Fruit fly (Drosophila melanogaster) whole organism, embryonic: ENCODE data around the gene CG6005.

Experiments
- Adf1 ChIP-seq: fragments of 200-800 bp; sonication (Bioruptor generic); IDR thresholded peaks from 2 replicates; pipeline ENCODE4 v1.3.6; 2022; ENCODE audit warnings: missing biosample characterization, missing genetic modification characterization
- CG10267 ChIP-seq: fragments of 200-800 bp; sonication (Bioruptor generic); optimal IDR thresholded peaks from 2 replicates; lab custom pipeline; 2018; ENCODE audit warnings: missing biosample characterization, mild to moderate bottlenecking, missing genetic modification characterization, moderate library complexity
- CG11695 ChIP-seq: fragments of 200-800 bp; sonication (Bioruptor generic); IDR thresholded peaks from 3 replicates; pipeline ENCODE4 v1.3.6; 2022; ENCODE audit warnings: missing biosample characterization, missing genetic modification characterization
- CG12744 ChIP-seq: fragments of 200-800 bp; sonication (Bioruptor generic); optimal IDR thresholded peaks from 2 replicates; lab custom pipeline; 2016; ENCODE audit warnings: missing biosample characterization, missing genetic modification characterization
- CG13287 ChIP-seq: fragments of 200-800 bp; sonication (Bioruptor generic); IDR thresholded peaks from 2 replicates; pipeline ENCODE4 v1.3.6; 2022; ENCODE audit warnings: missing biosample characterization, missing genetic modification characterization; ENCODE audit not compliant: partially characterized antibody
- CG14710 ChIP-seq: fragments of 200-800 bp; sonication (Bioruptor generic); optimal IDR thresholded peaks from 3 replicates; lab custom pipeline; 2019; ENCODE audit warnings: missing biosample characterization, mild to moderate bottlenecking, missing genetic modification characterization, moderate library complexity
- CG15696 ChIP-seq: fragments of 200-800 bp; sonication (Bioruptor generic); optimal IDR thresholded peaks from 2 replicates; lab custom pipeline; 2019; ENCODE audit warnings: missing biosample characterization, mild to moderate bottlenecking, missing genetic modification characterization, moderate library complexity
- CG2875 ChIP-seq: fragments of 200-800 bp; sonication (Bioruptor generic); optimal IDR thresholded peaks from 2 replicates; lab custom pipeline; 2017; ENCODE audit warnings: missing biosample characterization, mild to moderate bottlenecking, missing genetic modification characterization, missing genetic modification reagents
- CG30403 ChIP-seq: fragments of 200-800 bp; sonication (Bioruptor generic); optimal IDR thresholded peaks from 3 replicates; lab custom pipeline; 2016; ENCODE audit warnings: missing biosample characterization, missing genetic modification characterization
- CG5953 ChIP-seq: fragments of 200-800 bp; sonication (Bioruptor generic); IDR thresholded peaks from 2 replicates; pipeline ENCODE4 v1.3.6; 2022; ENCODE audit warnings: missing biosample characterization, missing genetic modification characterization
- CG6654 ChIP-seq: fragments of 200-800 bp; sonication (Bioruptor generic); optimal IDR thresholded peaks from 2 replicates; lab custom pipeline; 2017; ENCODE audit warnings: missing biosample characterization, mild to moderate bottlenecking, missing genetic modification characterization
- CG6683 ChIP-seq: fragments of 200-800 bp; sonication (Bioruptor generic); optimal IDR thresholded peaks from 2 replicates; lab custom pipeline; 2017; ENCODE audit warnings: missing biosample characterization, mild to moderate bottlenecking, missing genetic modification characterization, missing genetic modification reagents
- CG7556 ChIP-seq: fragments of 200-800 bp; sonication (Bioruptor generic); optimal IDR thresholded peaks from 2 replicates; lab custom pipeline; 2017; ENCODE audit warnings: missing biosample characterization, mild to moderate bottlenecking, missing genetic modification characterization
- CG7839 ChIP-seq: fragments of 200-800 bp; sonication (Bioruptor generic); optimal IDR thresholded peaks from 3 replicates; lab custom pipeline; 2018; ENCODE audit warnings: missing biosample characterization, mild to moderate bottlenecking, missing genetic modification characterization, moderate library complexity
- CG8089 ChIP-seq: fragments of 200-800 bp; sonication (Bioruptor generic); optimal IDR thresholded peaks from 3 replicates; lab custom pipeline; 2016; ENCODE audit warnings: missing biosample characterization, missing genetic modification characterization
- CG9215 ChIP-seq: fragments of 200-800 bp; sonication (Bioruptor generic); IDR thresholded peaks from 2 replicates; pipeline ENCODE4 v1.3.6; 2022; ENCODE audit warnings: missing biosample characterization, missing genetic modification characterization
- Dek ChIP-seq: fragments of 200-800 bp; sonication (Bioruptor generic); optimal IDR thresholded peaks from 3 replicates; lab custom pipeline; 2019; ENCODE audit warnings: missing biosample characterization, mild to moderate bottlenecking, missing genetic modification characterization, moderate library complexity
- E2f1 ChIP-seq: fragments of 200-800 bp; sonication (Bioruptor generic); IDR thresholded peaks from 2 replicates; pipeline ENCODE4 v1.3.6; 2022; ENCODE audit warnings: missing biosample characterization, missing genetic modification characterization
- ERR ChIP-seq: fragments of 200-800 bp; sonication (Bioruptor generic); optimal IDR thresholded peaks from 2 replicates; lab custom pipeline; 2016; ENCODE audit warnings: missing biosample characterization, missing genetic modification characterization
- Ets65A ChIP-seq: fragments of 200-800 bp; sonication (Bioruptor generic); peaks from one replicate; lab custom pipeline; 2016; ENCODE audit warnings: missing biosample characterization, missing genetic modification characterization
- Fer2 ChIP-seq: fragments of 200-800 bp; sonication (Bioruptor generic); optimal IDR thresholded peaks from 2 replicates; lab custom pipeline; 2018; ENCODE audit warnings: missing biosample characterization, mild to moderate bottlenecking, missing genetic modification characterization, moderate library complexity
- Fer3 ChIP-seq: fragments of 200-800 bp; sonication (Bioruptor generic); optimal IDR thresholded peaks from 2 replicates; lab custom pipeline; 2018; ENCODE audit warnings: missing biosample characterization, mild to moderate bottlenecking, missing genetic modification characterization, moderate library complexity
- Gsc ChIP-seq: fragments of 200-800 bp; sonication (Bioruptor generic); IDR thresholded peaks from 2 replicates; pipeline ENCODE4 v1.3.6; 2022; ENCODE audit warnings: missing biosample characterization, missing genetic modification characterization
- HLH3B ChIP-seq: fragments of 200-800 bp; sonication (Bioruptor generic); IDR thresholded peaks from 2 replicates; pipeline ENCODE4 v1.3.6; 2022; ENCODE audit warnings: missing biosample characterization, missing genetic modification characterization
- Hr39 ChIP-seq: fragments of >200 bp; optimal IDR thresholded peaks from 2 replicates; lab custom pipeline; 2017
- Kr ChIP-seq: fragments of 200-800 bp; sonication (Bioruptor generic); optimal IDR thresholded peaks from 2 replicates; lab custom pipeline; 2017; ENCODE audit warnings: missing biosample characterization, mild to moderate bottlenecking, missing genetic modification characterization
- MBD-R2 ChIP-seq: fragments of 200-800 bp; sonication (Bioruptor generic); IDR thresholded peaks from 2 replicates; pipeline ENCODE4 v1.3.6; 2022; ENCODE audit warnings: missing biosample characterization, missing genetic modification characterization
- Mes4 ChIP-seq: fragments of 200-800 bp; sonication (Bioruptor generic); optimal IDR thresholded peaks from 2 replicates; lab custom pipeline; 2016; ENCODE audit warnings: missing biosample characterization, missing genetic modification characterization
- NC2α ChIP-seq: fragments of 200-800 bp; sonication (Bioruptor generic); optimal IDR thresholded peaks from 2 replicates; lab custom pipeline; 2016; ENCODE audit warnings: missing biosample characterization, missing genetic modification characterization
- NC2β ChIP-seq: fragments of 200-800 bp; sonication (Bioruptor generic); optimal IDR thresholded peaks from 2 replicates; lab custom pipeline; 2016; ENCODE audit warnings: missing biosample characterization, missing genetic modification characterization
- Poxn ChIP-seq: fragments of 200-800 bp; sonication (Bioruptor generic); IDR thresholded peaks from 2 replicates; pipeline ENCODE4 v1.3.6; 2022; ENCODE audit warnings: missing biosample characterization, missing genetic modification characterization
- Sox100B ChIP-seq: fragments of 200-800 bp; sonication (Bioruptor generic); optimal IDR thresholded peaks from 3 replicates; lab custom pipeline; 2018; ENCODE audit warnings: missing biosample characterization, mild to moderate bottlenecking, missing genetic modification characterization
- Sry-β ChIP-seq: fragments of 200-800 bp; sonication (Bioruptor generic); optimal IDR thresholded peaks from 2 replicates; lab custom pipeline; 2018; ENCODE audit warnings: missing biosample characterization, mild to moderate bottlenecking, missing genetic modification characterization, moderate library complexity
- bsh ChIP-seq, 2 experiments: fragments of 200-800 bp; sonication (Bioruptor generic); optimal IDR thresholded peaks; 2 replicates each; lab custom pipeline; 2017 to 2018; ENCODE audit warnings: mild to moderate bottlenecking in 2 of 2, missing biosample characterization in 2 of 2, missing genetic modification characterization in 2 of 2, moderate library complexity in 1 of 2
- chinmo ChIP-seq: fragments of 200-800 bp; sonication (Bioruptor generic); IDR thresholded peaks from 4 replicates; pipeline ENCODE4 v1.3.6; 2022; ENCODE audit warnings: missing biosample characterization, missing genetic modification characterization; ENCODE audit not compliant: partially characterized antibody
- chn ChIP-seq: fragments of 200-800 bp; sonication (Bioruptor generic); optimal IDR thresholded peaks from 2 replicates; lab custom pipeline; 2016; ENCODE audit warnings: missing biosample characterization, missing genetic modification characterization
- ci ChIP-seq: fragments of 200-800 bp; sonication (Bioruptor generic); IDR thresholded peaks from 3 replicates; pipeline ENCODE4 v1.3.6; 2022; ENCODE audit warnings: missing biosample characterization, missing genetic modification characterization
- dmrt99B ChIP-seq: fragments of 200-800 bp; sonication (Bioruptor generic); optimal IDR thresholded peaks from 2 replicates; lab custom pipeline; 2018; ENCODE audit warnings: missing biosample characterization, mild to moderate bottlenecking, missing genetic modification characterization, moderate library complexity
- ems ChIP-seq: fragments of 200-800 bp; sonication (Bioruptor generic); optimal IDR thresholded peaks from 3 replicates; lab custom pipeline; 2016; ENCODE audit warnings: missing biosample characterization, missing genetic modification characterization
- gcm2 ChIP-seq: fragments of 200-800 bp; sonication (Bioruptor generic); optimal IDR thresholded peaks from 2 replicates; lab custom pipeline; 2016; ENCODE audit warnings: missing biosample characterization, missing genetic modification characterization
- insv ChIP-seq, 2 experiments: fragments of 200-800 bp; sonication (Bioruptor generic); optimal IDR thresholded peaks; 3 replicates each; lab custom pipeline; 2016 to 2018; ENCODE audit warnings: missing biosample characterization in 2 of 2, missing genetic modification characterization in 2 of 2
- jumu ChIP-seq: fragments of 200-800 bp; sonication (Bioruptor generic); optimal IDR thresholded peaks from 3 replicates; lab custom pipeline; 2016; ENCODE audit warnings: missing biosample characterization, missing genetic modification characterization
- lmd ChIP-seq: fragments of 200-800 bp; sonication (Bioruptor generic); IDR thresholded peaks from 2 replicates; pipeline ENCODE4 v1.3.6; 2022; ENCODE audit warnings: missing biosample characterization, missing genetic modification characterization
- pan ChIP-seq, 4 experiments: fragments of >200 bp in 3 of 4; fragments of 200-800 bp in 1 of 4; sonication (Bioruptor generic) in 1 of 4; optimal IDR thresholded peaks in 3 of 4; IDR thresholded peaks in 1 of 4; 2 replicates each; pipeline versions ENCODE4 v1.3.6 to Lab custom; 2017 to 2022; ENCODE audit warnings: missing biosample characterization in 2 of 4, missing genetic modification characterization in 2 of 4, mixed read lengths in 1 of 4
- run ChIP-seq: fragments of 200-800 bp; sonication (Bioruptor generic); optimal IDR thresholded peaks from 3 replicates; lab custom pipeline; 2018; ENCODE audit warnings: missing biosample characterization, mild to moderate bottlenecking, missing genetic modification characterization
- sug ChIP-seq: fragments of 200-800 bp; optimal IDR thresholded peaks from 2 replicates; lab custom pipeline; 2019; ENCODE audit warnings: missing biosample characterization, mild to moderate bottlenecking, missing genetic modification characterization, moderate library complexity
- vnd ChIP-seq: fragments of 200-800 bp; sonication (Bioruptor generic); IDR thresholded peaks from 3 replicates; pipeline ENCODE4 v1.3.6; 2022; ENCODE audit warnings: missing biosample characterization, missing genetic modification characterization; ENCODE audit not compliant: partially characterized antibody

The CG6005 gene

DNA sequence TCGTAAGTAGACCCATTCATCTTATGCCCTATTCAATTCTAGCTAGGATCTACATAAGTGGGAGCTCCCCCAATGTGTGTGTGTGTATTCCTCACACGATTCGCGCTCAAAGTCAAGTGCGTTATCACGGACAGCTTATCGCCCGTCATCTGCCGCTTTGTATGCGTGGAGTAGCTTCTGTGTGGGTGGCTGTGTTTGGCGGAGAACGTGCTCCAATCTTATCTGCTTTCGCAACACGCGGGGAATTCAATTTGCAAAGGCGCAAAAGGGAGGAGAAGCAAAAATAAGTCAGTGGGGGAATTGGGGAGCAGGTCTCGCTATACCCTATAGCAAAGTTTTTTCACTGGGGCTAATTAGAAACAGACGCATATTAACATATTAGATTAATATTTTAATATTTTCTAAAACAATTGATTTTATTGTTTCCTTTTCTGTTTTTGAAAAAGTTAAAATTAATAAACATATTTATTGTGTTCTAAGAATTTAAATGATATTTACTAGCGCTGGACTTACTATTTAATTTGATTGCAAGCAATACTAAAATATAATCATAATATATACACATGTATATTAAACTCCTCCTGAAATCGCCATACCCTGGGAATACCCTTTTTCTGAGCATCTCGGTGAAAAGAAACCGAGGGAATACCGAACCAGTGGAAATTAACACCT, 38.6 kb downstream of the CG6005 start (continued):
- TF ChIP-seq Fer2 (tag; lab: Kevin White, UChicago): peak; percentile 40
- TF ChIP-seq Kr (GFP tag; lab: Kevin White, UChicago): no peak
- no peak for TF ChIP-seq pan (optimal IDR thresholded peaks at IDR 0.05; lab: Kevin White, UChicago)
- TF ChIP-seq pan (GFP tag; optimal IDR thresholded peaks at IDR 0.05 in 1 of 2, IDR thresholded peaks at IDR 0.05 in 1 of 2): peak in 1 of 2 experiments; percentile 26
- no peak for TF ChIP-seq E2f1 (GFP tag; lab: Robert Waterston, UW)
- no peak for TF ChIP-seq CG11695 (GFP tag; lab: Robert Waterston, UW)
- no peak for TF ChIP-seq ERR (GFP tag; lab: Kevin White, UChicago)
- TF ChIP-seq HLH3B (GFP tag; lab: Robert Waterston, UW): no peak; the same call in 1 of the 2 replicates
- peak; percentile 45; the same call in 1 of the 2 replicates for TF ChIP-seq CG9215 (GFP tag; lab: Robert Waterston, UW)
- TF ChIP-seq CG7839 (tag; lab: Kevin White, UChicago): peak; percentile 53
- TF ChIP-seq dmrt99B (tag; lab: Kevin White, UChicago): peak; percentile 54
- no peak for TF ChIP-seq Hr39 (lab: Kevin White, UChicago)
- peak; percentile 38 for TF ChIP-seq CG6683 (GFP tag; lab: Kevin White, UChicago)
- no peak for TF ChIP-seq Poxn
- peak; percentile 11; the same call in 1 of the 2 replicates for TF ChIP-seq Adf1 (GFP tag; lab: Robert Waterston, UW)
- no peak; the same call in 1 of the 2 replicates for TF ChIP-seq MBD-R2 (GFP tag; lab: Robert Waterston, UW)
- TF ChIP-seq run (tag; lab: Kevin White, UChicago): no peak

DNA sequence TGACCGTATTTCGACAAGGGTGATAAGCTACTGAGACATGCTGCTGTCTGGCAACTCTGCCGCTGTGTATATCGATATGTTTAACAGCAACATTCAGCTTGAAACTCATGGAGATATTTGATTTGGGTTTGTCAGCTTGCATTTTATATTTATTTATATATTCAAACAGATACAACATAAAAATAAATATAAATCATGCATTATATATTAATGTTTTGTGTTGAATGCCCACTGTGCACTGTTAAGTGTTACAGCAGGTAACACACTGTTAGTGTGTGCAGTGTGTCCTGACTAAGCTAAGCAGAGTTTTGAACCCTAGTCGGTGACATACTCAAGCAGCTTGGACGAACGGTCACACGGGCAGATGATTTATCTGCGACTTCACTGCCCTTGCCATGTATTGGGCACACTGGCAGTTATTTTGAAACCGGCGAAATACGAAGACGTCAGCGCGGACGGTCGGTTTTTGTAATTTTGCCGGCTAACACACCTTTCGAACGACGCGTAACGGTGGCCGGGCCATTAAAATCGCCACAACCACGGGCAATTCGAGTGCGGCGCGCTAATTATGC, 40.1 kb downstream of the CG6005 start, which contains the start of the genes snRNP-U1-C and gukh:
Gene snRNP-U1-C, minus strand, starts transcription at position 37 of the 572 bp plus-strand sequence.
Gene gukh, plus strand, starts transcription at position 412 of the 572 bp plus-strand sequence.
- TF ChIP-seq Gsc (GFP tag; lab: Robert Waterston, UW) (no peak), CG14710 (tag; lab: Kevin White, UChicago) (peak; percentile 88), CG15696 (tag; lab: Kevin White, UChicago) (peak; percentile 76), CG13287 (peak; percentile 88), chinmo (peak; percentile 53; the same call in 1 of the 4 replicates), vnd (GFP tag; lab: Robert Waterston, UW) (no peak; the same call in 1 of the 3 replicates), sug (tag; lab: Kevin White, UChicago) (peak; percentile 80), gcm2 (GFP tag; lab: Kevin White, UChicago) (peak; percentile 30), Mes4 (no peak), Sry-β (peak; percentile 27), Dek (tag; lab: Kevin White, UChicago) (peak; percentile 82), bsh (GFP tag; optimal IDR thresholded peaks at IDR 0.05; lab: Kevin White, UChicago) (peak in 1 of 2 experiments; percentile 83), chn (GFP tag; lab: Kevin White, UChicago) (peak; percentile 31), NC2β (GFP tag; lab: Kevin White, UChicago) (peak; percentile 38), Fer3 (tag; lab: Kevin White, UChicago) (peak; percentile 86), ems (peak; percentile 26), jumu (GFP tag; lab: Kevin White, UChicago) (peak; percentile 18), CG30403 (GFP tag; lab: Kevin White, UChicago) (peak; percentile 73), NC2α (GFP tag; lab: Kevin White, UChicago) (no peak), insv (GFP tag; optimal IDR thresholded peaks at IDR 0.05; lab: Kevin White, UChicago) (peak in 1 of 2 experiments; percentile 71), Sox100B (GFP tag; lab: Kevin White, UChicago) (peak; percentile 52), CG2875 (GFP tag; lab: Kevin White, UChicago) (peak; percentile 66), CG10267 (tag; lab: Kevin White, UChicago) (peak; percentile 83), Ets65A (GFP tag; lab: Kevin White, UChicago) (no peak), CG7556 (GFP tag; lab: Kevin White, UChicago) (peak; percentile 77), CG5953 (GFP tag; lab: Robert Waterston, UW) (peak; percentile 85), ci (peak; percentile 93), CG12744 (GFP tag; lab: Kevin White, UChicago) (no peak), lmd (GFP tag; lab: Robert Waterston, UW) (peak; percentile 82), CG8089 (no peak), CG6654 (GFP tag; lab: Kevin White, UChicago) (no peak)
